Worm (Caenorhabditis elegans) whole organism, young adult: ENCODE measurements around the gene vha-11.

Experiments used
- B0261.1 ChIP-seq: sonication (generic microtip); optimal IDR thresholded peaks from 2 replicates; lab custom pipeline; 2016; ENCODE audit warnings: mild to moderate bottlenecking, missing genetic modification characterization, moderate library complexity, missing compliant biosample characterization
- K12H6.12 ChIP-seq: fragments of 200-800 bp; sonication (Bioruptor generic); optimal IDR thresholded peaks from 2 replicates; lab custom pipeline; 2018; ENCODE audit warnings: mild to moderate bottlenecking, missing genetic modification characterization, missing compliant biosample characterization
- madf-8 ChIP-seq: fragments of 200-800 bp; sonication (Bioruptor generic); conservative IDR thresholded peaks from 2 replicates; pipeline ENCODE4 v1.3.6; 2022; ENCODE audit warnings: missing genetic modification reagents, missing genetic modification characterization, missing compliant biosample characterization
- mel-28 ChIP-seq: sonication (generic microtip); optimal IDR thresholded peaks from 2 replicates; lab custom pipeline; 2016; ENCODE audit warnings: borderline replicate concordance, mild to moderate bottlenecking, missing genetic modification characterization, missing compliant biosample characterization
- nfyb-1 ChIP-seq: fragments of 200-800 bp; sonication (Bioruptor generic); IDR thresholded peaks from 2 replicates; pipeline ENCODE4 v1.3.6; 2022; ENCODE audit warnings: missing genetic modification reagents, missing genetic modification characterization, missing compliant biosample characterization
- tlf-1 ChIP-seq: fragments of 200-800 bp; sonication (Bioruptor generic); optimal IDR thresholded peaks from 2 replicates; lab custom pipeline; 2018; ENCODE audit warnings: mild to moderate bottlenecking, missing genetic modification characterization, missing compliant biosample characterization
- xnd-1 ChIP-seq: sonication (generic microtip); optimal IDR thresholded peaks from 2 replicates; lab custom pipeline; 2016; ENCODE audit warnings: missing genotype, missing genetic modification reagents, missing genetic modification characterization, missing compliant biosample characterization

- TF ChIP-seq K12H6.12 (tag; lab: Kevin White, UChicago) = no peak
- no peak for TF ChIP-seq B0261.1 (tag; lab: Kevin White, UChicago)
- no peak for TF ChIP-seq xnd-1 (tag; lab: Kevin White, UChicago)
- TF ChIP-seq madf-8 = no peak
- TF ChIP-seq nfyb-1 (GFP tag; lab: Robert Waterston, UW) = no peak
- no peak for TF ChIP-seq mel-28 (tag; lab: Kevin White, UChicago)
- TF ChIP-seq tlf-1 (GFP tag; lab: Kevin White, UChicago) = no peak
Observed at ce11 chrIV:2292119-2292518, 22.2 kb downstream of the vha-11 start.
